Fruit fly (Drosophila melanogaster): ENCODE measurements around the gene CG7083.

The CG7083 gene

DNA sequence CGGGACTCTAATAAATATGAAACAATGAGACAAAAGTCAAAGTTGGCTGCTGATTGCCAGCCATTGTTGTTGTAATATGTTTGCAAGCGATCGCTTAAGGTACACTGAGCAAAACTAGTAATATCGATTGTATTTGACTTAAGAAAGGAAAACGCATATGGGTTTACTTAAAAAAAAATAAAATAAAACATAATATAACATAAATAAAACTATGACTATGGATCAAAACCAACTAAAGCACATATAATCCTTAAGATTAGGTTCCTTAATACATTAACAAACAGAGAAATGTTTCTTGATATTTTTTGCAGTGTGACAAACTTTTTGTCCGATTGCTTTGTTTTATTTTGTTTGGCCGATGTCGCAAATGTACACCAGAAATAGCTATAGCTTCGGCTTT, 7.0 kb upstream of the CG7083 start:
- no peak for TF ChIP-seq N (GFP tag; optimal IDR thresholded peaks at IDR 0.05)
- TF ChIP-seq br (GFP tag; optimal IDR thresholded peaks at IDR 0.05), result no peak
- no peak for TF ChIP-seq HLH106 (tag; optimal IDR thresholded peaks at IDR 0.05)
- no peak for TF ChIP-seq pan (optimal IDR thresholded peaks at IDR 0.05)
- no peak for TF ChIP-seq tai (GFP tag; optimal IDR thresholded peaks at IDR 0.05)
- no peak for TF ChIP-seq sage (GFP tag; optimal IDR thresholded peaks at IDR 0.05)
- TF ChIP-seq dmrt93B (GFP tag; optimal IDR thresholded peaks at IDR 0.05), result no peak
- TF ChIP-seq OdsH (GFP tag; optimal IDR thresholded peaks at IDR 0.05), result no peak
- TF ChIP-seq psq (GFP tag; optimal IDR thresholded peaks at IDR 0.05), result no peak
- no peak for TF ChIP-seq dl (GFP tag; optimal IDR thresholded peaks at IDR 0.05; ENCODE audit: insufficient read depth in 1 of 2, partially characterized antibody in 2 of 2)

DNA sequence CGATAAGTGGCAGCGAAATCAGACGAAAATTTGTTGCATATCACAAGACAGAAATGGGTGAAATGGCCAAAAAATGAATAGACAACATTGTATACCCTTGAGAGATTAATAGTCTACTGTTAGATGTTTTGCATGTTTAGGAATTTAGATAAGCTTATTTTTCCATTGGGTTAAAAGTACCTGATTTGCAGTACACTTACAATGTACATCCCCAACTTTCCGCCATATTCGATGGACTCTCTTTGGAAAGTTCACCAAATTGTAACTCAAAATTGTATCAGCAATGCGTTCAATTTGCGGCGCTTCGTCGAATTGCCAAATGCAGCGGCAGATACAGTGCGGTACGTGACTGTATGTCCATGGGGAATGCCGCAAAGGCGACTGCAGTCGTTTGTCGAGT, 6.2 kb upstream of the CG7083 start:
- TF ChIP-seq HLH106 (tag; optimal IDR thresholded peaks at IDR 0.05) (no peak), Dfd (GFP tag; optimal IDR thresholded peaks at IDR 0.05) (no peak), dl (GFP tag; optimal IDR thresholded peaks at IDR 0.05; ENCODE audit: insufficient read depth in 1 of 2, partially characterized antibody in 2 of 2) (no peak)

DNA sequence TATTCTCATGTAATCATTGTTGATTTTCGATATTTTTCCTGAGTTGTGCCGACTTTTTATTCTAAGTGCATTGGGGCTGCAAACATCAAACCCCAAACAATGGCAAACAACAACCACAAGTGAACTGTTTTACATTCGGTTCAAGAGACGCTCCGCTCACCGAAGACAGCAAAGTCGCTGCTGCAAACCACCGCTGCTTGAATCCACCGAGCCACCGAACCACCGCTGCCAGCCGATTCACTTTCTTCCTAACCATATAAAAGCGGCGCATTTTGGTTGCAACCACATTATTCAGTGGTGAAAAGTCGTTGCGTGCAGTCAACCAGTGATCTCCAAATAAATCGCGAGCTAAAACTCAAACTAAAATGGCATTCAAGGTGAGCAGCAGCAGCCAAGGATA, 4.2 kb upstream of the CG7083 start, which contains the start of gene Cpr66Cb:
Cpr66Cb (plus strand) TSS at position 301 of the 400 bp plus-strand sequence.
- TF ChIP-seq rgr (GFP tag; optimal IDR thresholded peaks at IDR 0.05) (no peak), CrebA (GFP tag; optimal IDR thresholded peaks at IDR 0.05; ENCODE audit: borderline replicate concordance) (no peak), GATAd (GFP tag; optimal IDR thresholded peaks at IDR 0.05) (no peak), foxo (GFP tag; optimal IDR thresholded peaks at IDR 0.05) (no peak), woc (GFP tag; optimal IDR thresholded peaks at IDR 0.05) (no peak), br (GFP tag; optimal IDR thresholded peaks at IDR 0.05) (no peak), jim (GFP tag; optimal IDR thresholded peaks at IDR 0.05) (no peak), lola (GFP tag; optimal IDR thresholded peaks at IDR 0.05) (no peak), Dif (GFP tag; optimal IDR thresholded peaks at IDR 0.05; ENCODE audit: partially characterized antibody) (no peak), OdsH (GFP tag; optimal IDR thresholded peaks at IDR 0.05) (no peak), fru (GFP tag; optimal IDR thresholded peaks at IDR 0.05) (no peak), Hnf4 (GFP tag; optimal IDR thresholded peaks at IDR 0.05) (no peak), Rel (GFP tag; optimal IDR thresholded peaks at IDR 0.05) (no peak), Rel (tag; optimal IDR thresholded peaks at IDR 0.05) (no peak), Mio (GFP tag; optimal IDR thresholded peaks at IDR 0.05) (no peak), CG32264 (GFP tag; optimal IDR thresholded peaks at IDR 0.05) (no peak)

DNA sequence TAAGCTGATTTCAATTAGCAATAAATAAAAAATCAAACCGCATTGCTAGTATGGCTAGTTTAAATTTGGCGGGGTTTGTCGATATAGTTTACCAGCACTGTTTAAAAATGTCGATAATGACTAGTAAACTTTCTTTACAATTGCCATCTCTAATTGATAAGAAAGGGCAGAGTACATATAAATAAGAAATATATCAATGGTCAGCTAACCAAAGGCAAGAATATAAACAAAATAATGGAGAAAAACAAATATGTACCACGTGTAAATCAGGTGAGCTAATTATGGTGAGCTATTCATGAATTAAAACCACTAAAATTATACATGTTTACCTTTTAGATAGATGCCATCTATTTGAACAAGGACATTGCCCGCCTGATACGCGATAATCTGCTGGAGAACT, 1.7 kb upstream of the CG7083 start, which contains the start of gene Pex2:
Pex2 (plus strand) TSS at position 131 of the 400 bp plus-strand sequence.
- TF ChIP-seq HLH106 (tag; optimal IDR thresholded peaks at IDR 0.05), result peak; percentile 9
- TF ChIP-seq Hnf4 (GFP tag; optimal IDR thresholded peaks at IDR 0.05), result peak; percentile 75
- no peak for TF ChIP-seq rgr (GFP tag; optimal IDR thresholded peaks at IDR 0.05)
- no peak for TF ChIP-seq CrebA (GFP tag; optimal IDR thresholded peaks at IDR 0.05; ENCODE audit: borderline replicate concordance)
- peak; percentile 34 for TF ChIP-seq fru (GFP tag; optimal IDR thresholded peaks at IDR 0.05)
- peak; percentile 22 for TF ChIP-seq psq (GFP tag; optimal IDR thresholded peaks at IDR 0.05)
- TF ChIP-seq OdsH (GFP tag; optimal IDR thresholded peaks at IDR 0.05), result peak; percentile 21
- TF ChIP-seq Hr83 (GFP tag; optimal IDR thresholded peaks at IDR 0.05; ENCODE audit: poor library complexity, severe bottlenecking), result no peak
- peak; percentile 60 for TF ChIP-seq brk (GFP tag; optimal IDR thresholded peaks at IDR 0.05)
- no peak for TF ChIP-seq CG9705 (GFP tag; optimal IDR thresholded peaks at IDR 0.05)
- no peak for TF ChIP-seq foxo (GFP tag; optimal IDR thresholded peaks at IDR 0.05)
- no peak for TF ChIP-seq lola (GFP tag; optimal IDR thresholded peaks at IDR 0.05)
- peak; percentile 33 for TF ChIP-seq sage (GFP tag; optimal IDR thresholded peaks at IDR 0.05)
- TF ChIP-seq Myc (optimal IDR thresholded peaks at IDR 0.05), result no peak
- TF ChIP-seq jim (GFP tag; optimal IDR thresholded peaks at IDR 0.05), result no peak
- TF ChIP-seq Abd-B (GFP tag; optimal IDR thresholded peaks at IDR 0.05), result no peak
- no peak for TF ChIP-seq pan (optimal IDR thresholded peaks at IDR 0.05)
- no peak for TF ChIP-seq Vsx2 (GFP tag; optimal IDR thresholded peaks at IDR 0.05; ENCODE audit: partially characterized antibody)
- peak; percentile 30 for TF ChIP-seq GATAd (GFP tag; optimal IDR thresholded peaks at IDR 0.05)
- TF ChIP-seq h (GFP tag; optimal IDR thresholded peaks at IDR 0.05), result no peak
- peak; percentile 9 for TF ChIP-seq Jra (GFP tag; optimal IDR thresholded peaks at IDR 0.05)
